Fruit fly (Drosophila melanogaster) whole organism, embryonic: Measurements from ENCODE around the gene RanGAP.

Experiments
- ATbp ChIP-seq: fragments of 200-800 bp; sonication (Bioruptor generic); optimal IDR thresholded peaks from 2 replicates; lab custom pipeline; 2017; ENCODE audit warnings: missing biosample characterization, mild to moderate bottlenecking, missing genetic modification characterization, missing genetic modification reagents
- CG1024 ChIP-seq: fragments of 200-800 bp; sonication (Bioruptor generic); IDR thresholded peaks from 2 replicates; pipeline ENCODE4 v1.3.6; 2022; ENCODE audit warnings: missing biosample characterization, missing genetic modification characterization
- CG11398 ChIP-seq: fragments of 200-800 bp; sonication (Bioruptor generic); optimal IDR thresholded peaks from 2 replicates; lab custom pipeline; 2016; ENCODE audit warnings: missing biosample characterization, missing genetic modification characterization
- CG12219 ChIP-seq: fragments of 200-800 bp; sonication (Bioruptor generic); optimal IDR thresholded peaks from 3 replicates; lab custom pipeline; 2018; ENCODE audit warnings: missing biosample characterization, mild to moderate bottlenecking, missing genetic modification characterization
- CG1233 ChIP-seq: fragments of 200-800 bp; sonication (Bioruptor generic); optimal IDR thresholded peaks from 4 replicates; lab custom pipeline; 2018; ENCODE audit warnings: missing biosample characterization, mild to moderate bottlenecking, missing genetic modification characterization
- CG15011 ChIP-seq: fragments of 200-800 bp; sonication (Bioruptor generic); optimal IDR thresholded peaks from 3 replicates; lab custom pipeline; 2018; ENCODE audit warnings: missing biosample characterization, mild to moderate bottlenecking, missing genetic modification characterization
- CG16779 ChIP-seq: fragments of 200-800 bp; sonication (Bioruptor generic); IDR thresholded peaks from 2 replicates; pipeline ENCODE4 v1.3.6; 2022; ENCODE audit warnings: missing biosample characterization, missing genetic modification characterization
- CG1832 ChIP-seq: fragments of 200-800 bp; sonication (Bioruptor generic); optimal IDR thresholded peaks from 2 replicates; lab custom pipeline; 2017; ENCODE audit warnings: missing biosample characterization, mild to moderate bottlenecking, missing genetic modification characterization, inconsistent platforms
- CG18764 ChIP-seq: fragments of 200-800 bp; sonication (Bioruptor generic); optimal IDR thresholded peaks from 3 replicates; lab custom pipeline; 2016; ENCODE audit warnings: missing biosample characterization, missing genetic modification characterization
- CG2129 ChIP-seq: fragments of 200-800 bp; sonication (Bioruptor generic); IDR thresholded peaks from 2 replicates; pipeline ENCODE4 v1.3.6; 2022; ENCODE audit warnings: missing biosample characterization, missing genetic modification characterization; ENCODE audit not compliant: partially characterized antibody
- CG2889 ChIP-seq: fragments of 200-800 bp; sonication (Bioruptor generic); IDR thresholded peaks from 3 replicates; pipeline ENCODE4 v1.3.6; 2022; ENCODE audit warnings: missing biosample characterization, missing genetic modification characterization
- CG31224 ChIP-seq: fragments of 200-800 bp; sonication (Bioruptor generic); IDR thresholded peaks from 2 replicates; pipeline ENCODE4 v1.3.6; 2022; ENCODE audit warnings: missing biosample characterization, missing genetic modification characterization
- CG32532 ChIP-seq: fragments of 200-800 bp; sonication (Bioruptor generic); IDR thresholded peaks from 2 replicates; pipeline ENCODE4 v1.3.6; 2022; ENCODE audit warnings: missing biosample characterization, missing genetic modification characterization
- CG34422 ChIP-seq: fragments of 200-800 bp; sonication (Bioruptor generic); IDR thresholded peaks from 3 replicates; pipeline ENCODE4 v1.3.6; 2022; ENCODE audit warnings: missing biosample characterization, missing genetic modification characterization
- CG3995 ChIP-seq: fragments of 200-800 bp; sonication (Bioruptor generic); optimal IDR thresholded peaks from 3 replicates; lab custom pipeline; 2016; ENCODE audit warnings: missing biosample characterization, missing genetic modification characterization
- CG4424 ChIP-seq: fragments of 200-800 bp; sonication (Bioruptor generic); optimal IDR thresholded peaks from 3 replicates; lab custom pipeline; 2016; ENCODE audit warnings: missing biosample characterization, missing genetic modification characterization
- CG6854 ChIP-seq: fragments of 200-800 bp; sonication (Bioruptor generic); optimal IDR thresholded peaks from 3 replicates; lab custom pipeline; 2017; ENCODE audit warnings: missing biosample characterization, mild to moderate bottlenecking, missing genetic modification characterization
- CG7372 ChIP-seq: fragments of 200-800 bp; sonication (Bioruptor generic); IDR thresholded peaks from 2 replicates; pipeline ENCODE4 v1.3.6; 2022; ENCODE audit warnings: missing biosample characterization, missing genetic modification characterization
- CG8290 ChIP-seq, 3 experiments: fragments of 200-800 bp; sonication (Bioruptor generic); optimal IDR thresholded peaks; 2 replicates each; lab custom pipeline; 2016 to 2019; ENCODE audit warnings: missing biosample characterization in 3 of 3, missing genetic modification characterization in 3 of 3, mild to moderate bottlenecking in 2 of 3, moderate library complexity in 1 of 3
- CTCF ChIP-seq: fragments of 200-800 bp; sonication (Bioruptor generic); optimal IDR thresholded peaks from 2 replicates; lab custom pipeline; 2017; ENCODE audit warnings: missing biosample characterization, mild to moderate bottlenecking, missing genetic modification characterization, moderate library complexity
- D ChIP-seq, 2 experiments: fragments of 200-800 bp in 1 of 2; fragments of >200 bp in 1 of 2; sonication (Bioruptor generic) in 1 of 2; optimal IDR thresholded peaks; 2 replicates in 1 of 2; 3 replicates in 1 of 2; lab custom pipeline; 2017; ENCODE audit warnings: mild to moderate bottlenecking in 1 of 2, missing biosample characterization in 1 of 2, missing genetic modification characterization in 1 of 2, missing genetic modification reagents in 1 of 2
- Doc3 ChIP-seq: fragments of 200-800 bp; sonication (Bioruptor generic); IDR thresholded peaks from 3 replicates; pipeline ENCODE4 v1.3.6; 2022; ENCODE audit warnings: missing biosample characterization, missing genetic modification characterization; ENCODE audit not compliant: partially characterized antibody
- E2f1 ChIP-seq: fragments of 200-800 bp; sonication (Bioruptor generic); IDR thresholded peaks from 2 replicates; pipeline ENCODE4 v1.3.6; 2022; ENCODE audit warnings: missing biosample characterization, missing genetic modification characterization
- E2f2 ChIP-seq: fragments of 200-800 bp; sonication (Bioruptor generic); IDR thresholded peaks from 2 replicates; pipeline ENCODE4 v1.3.6; 2022; ENCODE audit warnings: missing biosample characterization, missing genetic modification characterization
- GATAe ChIP-seq: fragments of 200-800 bp; sonication (Bioruptor generic); conservative IDR thresholded peaks from 2 replicates; pipeline ENCODE4 v1.3.6; 2022; ENCODE audit warnings: missing biosample characterization, missing genetic modification characterization
- Hr78 ChIP-seq, 2 experiments: fragments of 200-800 bp in 1 of 2; fragments of >200 bp in 1 of 2; sonication (Bioruptor generic) in 1 of 2; optimal IDR thresholded peaks; 2 replicates each; lab custom pipeline; 2017 to 2019; ENCODE audit warnings: missing biosample characterization in 2 of 2, missing genetic modification characterization in 2 of 2, mild to moderate bottlenecking in 1 of 2, moderate library complexity in 1 of 2
- Nf-YB ChIP-seq: fragments of 200-800 bp; sonication (Bioruptor generic); optimal IDR thresholded peaks from 3 replicates; lab custom pipeline; 2019; ENCODE audit warnings: missing biosample characterization, mild to moderate bottlenecking, missing genetic modification characterization, moderate library complexity
- Rfx ChIP-seq: fragments of 200-800 bp; sonication (Bioruptor generic); IDR thresholded peaks from 2 replicates; pipeline ENCODE4 v1.3.6; 2022; ENCODE audit warnings: missing biosample characterization, missing genetic modification characterization
- TFAM ChIP-seq: fragments of 200-800 bp; sonication (Bioruptor generic); optimal IDR thresholded peaks from 2 replicates; lab custom pipeline; 2017; ENCODE audit warnings: missing biosample characterization, missing genetic modification characterization, inconsistent platforms
- bsh ChIP-seq, 2 experiments: fragments of 200-800 bp; sonication (Bioruptor generic); optimal IDR thresholded peaks; 2 replicates each; lab custom pipeline; 2017 to 2018; ENCODE audit warnings: mild to moderate bottlenecking in 2 of 2, missing biosample characterization in 2 of 2, missing genetic modification characterization in 2 of 2, moderate library complexity in 1 of 2
- crol ChIP-seq: fragments of 200-800 bp; sonication (Bioruptor generic); IDR thresholded peaks from 2 replicates; pipeline ENCODE4 v1.3.6; 2022; ENCODE audit warnings: missing biosample characterization, missing genetic modification characterization
- crp ChIP-seq, 2 experiments: fragments of 200-800 bp; sonication (Bioruptor generic); optimal IDR thresholded peaks; 2 replicates in 1 of 2; 3 replicates in 1 of 2; lab custom pipeline; 2017; ENCODE audit warnings: missing biosample characterization in 2 of 2, missing genetic modification characterization in 2 of 2, mild to moderate bottlenecking in 1 of 2, moderate library complexity in 1 of 2
- exex ChIP-seq: fragments of 200-800 bp; sonication (Bioruptor generic); optimal IDR thresholded peaks from 4 replicates; lab custom pipeline; 2018; ENCODE audit warnings: missing biosample characterization, mild to moderate bottlenecking, missing genetic modification characterization, moderate library complexity
- gem ChIP-seq: fragments of 200-800 bp; sonication (Bioruptor generic); optimal IDR thresholded peaks from 2 replicates; lab custom pipeline; 2019; ENCODE audit warnings: missing biosample characterization, mild to moderate bottlenecking, missing genetic modification characterization, moderate library complexity
- hb ChIP-seq: fragments of 200-800 bp; sonication (Bioruptor generic); IDR thresholded peaks from 3 replicates; pipeline ENCODE4 v1.3.6; 2022; ENCODE audit warnings: missing biosample characterization, missing genetic modification characterization; ENCODE audit not compliant: partially characterized antibody
- ind ChIP-seq: fragments of 200-800 bp; sonication (Bioruptor generic); optimal IDR thresholded peaks from 3 replicates; lab custom pipeline; 2016; ENCODE audit warnings: missing biosample characterization, missing genetic modification characterization
- inv ChIP-seq: fragments of 200-800 bp; sonication (Bioruptor generic); IDR thresholded peaks from 2 replicates; pipeline ENCODE4 v1.3.6; 2022; ENCODE audit warnings: missing biosample characterization, missing genetic modification characterization; ENCODE audit not compliant: partially characterized antibody
- jigr1 ChIP-seq: fragments of 200-800 bp; sonication (Bioruptor generic); IDR thresholded peaks from 3 replicates; pipeline ENCODE4 v1.3.6; 2022; ENCODE audit warnings: missing biosample characterization, missing genetic modification characterization
- kah ChIP-seq: fragments of 200-800 bp; sonication (Bioruptor generic); optimal IDR thresholded peaks from 2 replicates; lab custom pipeline; 2018; ENCODE audit warnings: missing biosample characterization, mild to moderate bottlenecking, missing genetic modification characterization
- kay ChIP-seq: fragments of 200-800 bp; sonication (Bioruptor generic); optimal IDR thresholded peaks from 2 replicates; lab custom pipeline; 2016; ENCODE audit warnings: missing biosample characterization, missing genetic modification characterization
- luna ChIP-seq: fragments of 200-800 bp; sonication (Bioruptor generic); optimal IDR thresholded peaks from 2 replicates; lab custom pipeline; 2016; ENCODE audit warnings: missing biosample characterization, missing genetic modification characterization
- mirr ChIP-seq: fragments of 200-800 bp; sonication (Bioruptor generic); optimal IDR thresholded peaks from 3 replicates; lab custom pipeline; 2018; ENCODE audit warnings: missing biosample characterization, mild to moderate bottlenecking, missing genetic modification characterization
- mld ChIP-seq: fragments of 200-800 bp; sonication (Bioruptor generic); IDR thresholded peaks from 3 replicates; pipeline ENCODE4 v1.3.6; 2022; ENCODE audit warnings: missing biosample characterization, missing genetic modification characterization; ENCODE audit not compliant: partially characterized antibody
- nom ChIP-seq: fragments of 200-800 bp; sonication (Bioruptor generic); optimal IDR thresholded peaks from 2 replicates; lab custom pipeline; 2017; ENCODE audit warnings: missing biosample characterization, missing genetic modification characterization, mild to moderate bottlenecking, moderate library complexity, missing genetic modification reagents
- stwl ChIP-seq: fragments of 200-800 bp; sonication (Bioruptor generic); optimal IDR thresholded peaks from 3 replicates; lab custom pipeline; 2018; ENCODE audit warnings: missing biosample characterization, mild to moderate bottlenecking, missing genetic modification characterization, moderate library complexity
- tio ChIP-seq: fragments of 200-800 bp; sonication (Bioruptor generic); optimal IDR thresholded peaks from 2 replicates; lab custom pipeline; 2017; ENCODE audit warnings: missing biosample characterization, missing genetic modification characterization, inconsistent platforms
- zf30C ChIP-seq: fragments of 200-800 bp; sonication (Bioruptor generic); optimal IDR thresholded peaks from 3 replicates; lab custom pipeline; 2018; ENCODE audit warnings: missing biosample characterization, mild to moderate bottlenecking, missing genetic modification characterization

Gene RanGAP

dm6 chr2L:19416602-19417497 lies 24.9 kb upstream of the RanGAP start, which contains the start of gene Lectin-galC1 (continued):
- TF ChIP-seq D (optimal IDR thresholded peaks at IDR 0.05; lab: Kevin White, UChicago), result no peak
- peak; percentile 87 for TF ChIP-seq D (GFP tag; optimal IDR thresholded peaks at IDR 0.05; lab: Kevin White, UChicago)
- TF ChIP-seq CG18764 (GFP tag; lab: Kevin White, UChicago), result peak; percentile 78
- no peak for TF ChIP-seq CG1832 (GFP tag; lab: Kevin White, UChicago)
- peak; percentile 86 for TF ChIP-seq ind
- TF ChIP-seq TFAM (GFP tag; lab: Kevin White, UChicago), result no peak
- peak; percentile 70; the same call in 2 of the 3 replicates for TF ChIP-seq CG2889
- TF ChIP-seq hb, result no peak
- peak; percentile 85 for TF ChIP-seq CG1233 (GFP tag; lab: Kevin White, UChicago)
- TF ChIP-seq ATbp (GFP tag; lab: Kevin White, UChicago), result peak; percentile 89
- peak; percentile 84 for TF ChIP-seq Rfx
- TF ChIP-seq zf30C (GFP tag; lab: Kevin White, UChicago), result peak; percentile 84
- TF ChIP-seq luna (GFP tag; lab: Kevin White, UChicago), result no peak
- peak; percentile 35 for TF ChIP-seq stwl
- TF ChIP-seq kay (GFP tag; lab: Kevin White, UChicago), result peak; percentile 82
- TF ChIP-seq exex, result peak; percentile 24
- TF ChIP-seq CG12219 (GFP tag; lab: Kevin White, UChicago), result peak; percentile 85
- TF ChIP-seq Nf-YB (GFP tag; lab: Kevin White, UChicago), result peak; percentile 69
- peak; percentile 83 for TF ChIP-seq CG11398
- TF ChIP-seq bsh (GFP tag; optimal IDR thresholded peaks at IDR 0.05; lab: Kevin White, UChicago), result peak in 1 of 2 experiments; percentile 93
- peak; percentile 61 for TF ChIP-seq E2f2 (GFP tag; lab: Robert Waterston, UW)
- TF ChIP-seq gem (tag; lab: Kevin White, UChicago), result peak; percentile 94
- no peak for TF ChIP-seq jigr1 (GFP tag; lab: Robert Waterston, UW)
- peak; percentile 69 for TF ChIP-seq CG7372
- peak; percentile 69 for TF ChIP-seq kah (GFP tag; lab: Kevin White, UChicago)
- peak; percentile 64 for TF ChIP-seq CG8290 (GFP tag; optimal IDR thresholded peaks at IDR 0.05; lab: Kevin White, UChicago)
- TF ChIP-seq CG8290 (tag; optimal IDR thresholded peaks at IDR 0.05; lab: Kevin White, UChicago), result peak in 1 of 2 experiments; percentile 61
- peak; percentile 51 for TF ChIP-seq mirr (GFP tag; lab: Kevin White, UChicago)
- TF ChIP-seq Doc3 (GFP tag; lab: Robert Waterston, UW), result no peak
- TF ChIP-seq crol (GFP tag; lab: Robert Waterston, UW), result no peak; the same call in 1 of the 2 replicates
- peak; percentile 88 for TF ChIP-seq CG4424 (GFP tag; lab: Kevin White, UChicago)
- TF ChIP-seq inv (GFP tag; lab: Robert Waterston, UW), result no peak
- TF ChIP-seq CG6854 (GFP tag; lab: Kevin White, UChicago), result peak; percentile 72
- TF ChIP-seq Hr78 (GFP tag; optimal IDR thresholded peaks at IDR 0.05; lab: Kevin White, UChicago), result peak in 1 of 2 experiments; percentile 65
- peak; percentile 90; the same call in 1 of the 3 replicates for TF ChIP-seq CG34422 (GFP tag; lab: Robert Waterston, UW)
- peak; percentile 69; the same call in 1 of the 2 replicates for TF ChIP-seq CG1024 (GFP tag; lab: Robert Waterston, UW)
- no peak for TF ChIP-seq GATAe (GFP tag; lab: Robert Waterston, UW)
- peak; percentile 72 for TF ChIP-seq CG31224
- peak; percentile 0 for TF ChIP-seq CG3995 (GFP tag; lab: Kevin White, UChicago)
- peak; percentile 76 for TF ChIP-seq E2f1 (GFP tag; lab: Robert Waterston, UW)
- TF ChIP-seq crp (GFP tag; optimal IDR thresholded peaks at IDR 0.05; lab: Kevin White, UChicago), result peak in 1 of 2 experiments; percentile 52
- no peak for TF ChIP-seq mld (GFP tag; lab: Robert Waterston, UW)
- peak; percentile 82 for TF ChIP-seq tio
- peak; percentile 54 for TF ChIP-seq CTCF (GFP tag; lab: Kevin White, UChicago)
- TF ChIP-seq CG16779 (GFP tag; lab: Robert Waterston, UW), result no peak
- TF ChIP-seq CG2129 (GFP tag; lab: Robert Waterston, UW), result no peak
- TF ChIP-seq nom (GFP tag; lab: Kevin White, UChicago), result no peak
- TF ChIP-seq CG15011 (GFP tag; lab: Kevin White, UChicago), result peak; percentile 68
- peak; percentile 74 for TF ChIP-seq CG32532 (GFP tag; lab: Robert Waterston, UW)
